Worm (Caenorhabditis elegans): ENCODE measurements around the gene txbp-3.
A peak's percentile ranks its signal among the peaks of the same experiment; 100 is the strongest.

Gene txbp-3

ce11 chrIII:5080700-5081572 is 33.7 kb upstream of the txbp-3 start:
- peak; percentile 83 for TF ChIP-seq F13H6.1 (tag; optimal IDR thresholded peaks at IDR 0.05)
- peak; percentile 38 for TF ChIP-seq fos-1 (tag; optimal IDR thresholded peaks at IDR 0.05)
- TF ChIP-seq ztf-4 (tag; optimal IDR thresholded peaks at IDR 0.05): peak; percentile 62
- TF ChIP-seq elt-1 (tag; optimal IDR thresholded peaks at IDR 0.05): no peak
- peak; percentile 29 for TF ChIP-seq blmp-1 (tag; optimal IDR thresholded peaks at IDR 0.05; ENCODE audit: insufficient read depth)
- no peak for TF ChIP-seq dmd-4 (tag; optimal IDR thresholded peaks at IDR 0.05)
- peak; percentile 25 for TF ChIP-seq mab-5 (tag; optimal IDR thresholded peaks at IDR 0.05)
- peak; percentile 1 for TF ChIP-seq unc-62 (GFP tag; optimal IDR thresholded peaks at IDR 0.05)
- TF ChIP-seq nhr-21 (tag; optimal IDR thresholded peaks at IDR 0.05): peak; percentile 88
- TF ChIP-seq sma-9 (GFP tag; optimal IDR thresholded peaks at IDR 0.05): peak; percentile 95
- TF ChIP-seq sma-9 (tag; optimal IDR thresholded peaks at IDR 0.05): no peak
- TF ChIP-seq R02D3.7 (tag; optimal IDR thresholded peaks at IDR 0.05): peak; percentile 24
- TF ChIP-seq skn-1 (tag; optimal IDR thresholded peaks at IDR 0.05): no peak
- peak; percentile 13 for TF ChIP-seq aly-2 (tag; optimal IDR thresholded peaks at IDR 0.05)
- peak; percentile 83 to 87 for TF ChIP-seq lsy-2 (tag; optimal IDR thresholded peaks at IDR 0.05)
- TF ChIP-seq ceh-82 (tag; optimal IDR thresholded peaks at IDR 0.05): no peak
- peak; percentile 83 for TF ChIP-seq nhr-129 (tag; optimal IDR thresholded peaks at IDR 0.05)
- TF ChIP-seq sem-4 (tag; optimal IDR thresholded peaks at IDR 0.05): peak; percentile 73
- peak in 1 of 2 experiments; percentile 26 for TF ChIP-seq mdl-1 (tag; optimal IDR thresholded peaks at IDR 0.05)
- TF ChIP-seq peb-1 (tag; optimal IDR thresholded peaks at IDR 0.05): no peak
- peak; percentile 80 for TF ChIP-seq gmeb-1 (tag; optimal IDR thresholded peaks at IDR 0.05)
- peak; percentile 60 for TF ChIP-seq nhr-25 (tag; optimal IDR thresholded peaks at IDR 0.05)
- peak; percentile 76 for TF ChIP-seq unc-55 (GFP tag; optimal IDR thresholded peaks at IDR 0.05)
- TF ChIP-seq elt-3 (tag; optimal IDR thresholded peaks at IDR 0.05): no peak
- no peak for TF ChIP-seq nhr-23 (tag; optimal IDR thresholded peaks at IDR 0.05)
- TF ChIP-seq alr-1 (tag; optimal IDR thresholded peaks at IDR 0.05): no peak
- TF ChIP-seq ama-1 (optimal IDR thresholded peaks at IDR 0.05): no peak
- TF ChIP-seq egl-27 (tag; optimal IDR thresholded peaks at IDR 0.05): peak; percentile 31
- peak; percentile 84 for TF ChIP-seq Y55F3AM.14 (GFP tag; optimal IDR thresholded peaks at IDR 0.05)
- peak; percentile 86 for TF ChIP-seq crh-2 (tag; optimal IDR thresholded peaks at IDR 0.05)
- TF ChIP-seq nhr-77 (tag; optimal IDR thresholded peaks at IDR 0.05): no peak
- TF ChIP-seq lin-13 (GFP tag; optimal IDR thresholded peaks at IDR 0.05): peak; percentile 78
- TF ChIP-seq lin-11 (tag; optimal IDR thresholded peaks at IDR 0.05): no peak
- TF ChIP-seq nhr-237 (tag; optimal IDR thresholded peaks at IDR 0.05): peak; percentile 19
- TF ChIP-seq nhr-11 (tag; optimal IDR thresholded peaks at IDR 0.05): peak; percentile 52
- no peak for TF ChIP-seq ztf-1 (GFP tag; conservative IDR thresholded peaks at IDR 0.05)
- TF ChIP-seq ceh-16 (tag; optimal IDR thresholded peaks at IDR 0.05): no peak
- TF ChIP-seq nhr-6 (tag; optimal IDR thresholded peaks at IDR 0.05): peak; percentile 74
- peak; percentile 28 for TF ChIP-seq nhr-10 (tag; optimal IDR thresholded peaks at IDR 0.05)
- TF ChIP-seq snpc-4 (tag; optimal IDR thresholded peaks at IDR 0.05): peak; percentile 99
- TF ChIP-seq zag-1 (tag; optimal IDR thresholded peaks at IDR 0.05): peak; percentile 17
- TF ChIP-seq ZK546.5 (tag; optimal IDR thresholded peaks at IDR 0.05): no peak
- peak; percentile 92 for TF ChIP-seq sma-3 (GFP tag; optimal IDR thresholded peaks at IDR 0.05)
- TF ChIP-seq mbf-1 (tag; optimal IDR thresholded peaks at IDR 0.05): no peak
- peak; percentile 31 for TF ChIP-seq nhr-12 (tag; optimal IDR thresholded peaks at IDR 0.05)
- peak; percentile 76 for TF ChIP-seq C34F6.9 (tag; optimal IDR thresholded peaks at IDR 0.05)
- TF ChIP-seq ztf-11 (tag; optimal IDR thresholded peaks at IDR 0.05): no peak
- TF ChIP-seq unc-39 (tag; optimal IDR thresholded peaks at IDR 0.05): no peak
- TF ChIP-seq lin-39 (tag; optimal IDR thresholded peaks at IDR 0.05): no peak
